Worm (Caenorhabditis elegans): Measurements from ENCODE around the gene Y5H2B.3.

The Y5H2B.3 gene

ce11 chrV:2226903-2227302 lies 38.8 kb downstream of the Y5H2B.3 start, which contains the start of gene nhr-18:
TSS of gene nhr-18 (plus strand) at chrV:2227203.
- TF ChIP-seq aha-1 (tag): no peak
- no peak for TF ChIP-seq ceh-32 (tag; optimal IDR thresholded peaks at IDR 0.05; ENCODE audit: poor library complexity)
- TF ChIP-seq F26F4.8 (GFP tag; conservative IDR thresholded peaks at IDR 0.05): no peak
- TF ChIP-seq Y48G9A.11 (GFP tag; IDR thresholded peaks at IDR 0.05): no peak
- TF ChIP-seq daf-19 (GFP tag; conservative IDR thresholded peaks at IDR 0.05): no peak
- no peak for TF ChIP-seq lin-1 (GFP tag; IDR thresholded peaks at IDR 0.05)
- no peak for TF ChIP-seq R02D3.7 (tag; optimal IDR thresholded peaks at IDR 0.05)
- no peak for TF ChIP-seq sdz-12 (GFP tag; optimal IDR thresholded peaks at IDR 0.05)
- no peak for TF ChIP-seq arid-1 (GFP tag; conservative IDR thresholded peaks at IDR 0.05)
- TF ChIP-seq dpl-1 (GFP tag; optimal IDR thresholded peaks at IDR 0.05): no peak
- TF ChIP-seq nhr-25 (tag; optimal IDR thresholded peaks at IDR 0.05; ENCODE audit: borderline replicate concordance, insufficient read depth): no peak
- no peak for TF ChIP-seq lin-39 (tag; optimal IDR thresholded peaks at IDR 0.05)
- no peak for TF ChIP-seq ztf-7 (tag; optimal IDR thresholded peaks at IDR 0.05)
- no peak for TF ChIP-seq mdt-29 (GFP tag; IDR thresholded peaks at IDR 0.05)
- no peak for TF ChIP-seq nhr-41 (GFP tag; IDR thresholded peaks at IDR 0.05)
- no peak for TF ChIP-seq hlh-30 (tag; optimal IDR thresholded peaks at IDR 0.05; ENCODE audit: insufficient read depth)
- TF ChIP-seq dve-1 (tag; optimal IDR thresholded peaks at IDR 0.05; ENCODE audit: insufficient read depth): no peak

ce11 chrV:2228781-2229180 lies 40.7 kb downstream of the Y5H2B.3 start, which contains the start of gene nhr-126:
TSS of gene nhr-126 (plus strand) at chrV:2229081.
- TF ChIP-seq dpl-1 (GFP tag; optimal IDR thresholded peaks at IDR 0.05): no peak
- TF ChIP-seq madf-9 (GFP tag; conservative IDR thresholded peaks at IDR 0.05): no peak
- no peak for TF ChIP-seq attf-4 (tag; optimal IDR thresholded peaks at IDR 0.05)
- TF ChIP-seq fos-1 (tag; optimal IDR thresholded peaks at IDR 0.05): no peak
- no peak for TF ChIP-seq ztf-11 (tag; optimal IDR thresholded peaks at IDR 0.05)
- TF ChIP-seq cey-2 (tag; optimal IDR thresholded peaks at IDR 0.05; ENCODE audit: borderline replicate concordance, insufficient read depth): no peak
- no peak for TF ChIP-seq mes-2 (tag; optimal IDR thresholded peaks at IDR 0.05; ENCODE audit: poor library complexity, severe bottlenecking)
- no peak for TF ChIP-seq nhr-77 (tag; optimal IDR thresholded peaks at IDR 0.05)
- no peak for TF ChIP-seq zfp-2 (tag; optimal IDR thresholded peaks at IDR 0.05)
- no peak for TF ChIP-seq F37D6.2 (tag; optimal IDR thresholded peaks at IDR 0.05)
- no peak for TF ChIP-seq skn-1 (tag; optimal IDR thresholded peaks at IDR 0.05)
- no peak for TF ChIP-seq ceh-44 (GFP tag; IDR thresholded peaks at IDR 0.05)
- no peak for TF ChIP-seq Y48G9A.11 (GFP tag; IDR thresholded peaks at IDR 0.05)

ce11 chrV:2230912-2231311 lies 42.8 kb downstream of the Y5H2B.3 start, which contains the start of gene nhr-134:
TSS of gene nhr-134 (plus strand) at chrV:2231223.
- no peak for TF ChIP-seq madf-9 (GFP tag; conservative IDR thresholded peaks at IDR 0.05)
- no peak for TF ChIP-seq pha-4 (GFP tag; IDR thresholded peaks at IDR 0.05)
- no peak for TF ChIP-seq pha-4 (tag; optimal IDR thresholded peaks at IDR 0.05)
- TF ChIP-seq daf-8 (GFP tag; IDR thresholded peaks at IDR 0.05): no peak
- no peak for TF ChIP-seq ceh-32 (tag; optimal IDR thresholded peaks at IDR 0.05; ENCODE audit: poor library complexity)
- TF ChIP-seq hlh-11 (tag; optimal IDR thresholded peaks at IDR 0.05): peak; percentile 15
- no peak for TF ChIP-seq zfp-2 (tag; optimal IDR thresholded peaks at IDR 0.05)
- TF ChIP-seq unc-62 (GFP tag; optimal IDR thresholded peaks at IDR 0.05 in 1 of 2): peak in 1 of 2 experiments; percentile 55
- no peak for TF ChIP-seq unc-62 (tag; optimal IDR thresholded peaks at IDR 0.05)
- TF ChIP-seq jun-1 (tag; optimal IDR thresholded peaks at IDR 0.05): no peak
- no peak for TF ChIP-seq T26A8.4 (GFP tag; IDR thresholded peaks at IDR 0.05)
- TF ChIP-seq madf-5 (GFP tag; IDR thresholded peaks at IDR 0.05): no peak
- TF ChIP-seq lir-3 (tag; optimal IDR thresholded peaks at IDR 0.05): no peak
- TF ChIP-seq daf-16 (GFP tag; optimal IDR thresholded peaks at IDR 0.05): no peak
- TF ChIP-seq daf-16 (tag; optimal IDR thresholded peaks at IDR 0.05): peak; percentile 44
- TF ChIP-seq T20F7.1 (GFP tag; optimal IDR thresholded peaks at IDR 0.05): no peak
- peak; percentile 30 for TF ChIP-seq nhr-28 (tag; optimal IDR thresholded peaks at IDR 0.05)
- TF ChIP-seq attf-4 (tag; optimal IDR thresholded peaks at IDR 0.05): no peak
- TF ChIP-seq mes-2 (tag; optimal IDR thresholded peaks at IDR 0.05; ENCODE audit: poor library complexity, severe bottlenecking): peak; percentile 6
- TF ChIP-seq Y105C5A.15 (GFP tag; IDR thresholded peaks at IDR 0.05): no peak
- TF ChIP-seq ceh-28 (tag; optimal IDR thresholded peaks at IDR 0.05): no peak
- TF ChIP-seq hlh-30 (tag; optimal IDR thresholded peaks at IDR 0.05; ENCODE audit: insufficient read depth): peak; percentile 87
- no peak for TF ChIP-seq F44E2.7 (GFP tag; IDR thresholded peaks at IDR 0.05)
- no peak for TF ChIP-seq mxl-3 (GFP tag; optimal IDR thresholded peaks at IDR 0.05)
- no peak for TF ChIP-seq mep-1 (tag; optimal IDR thresholded peaks at IDR 0.05)
- peak; percentile 44 for TF ChIP-seq dve-1 (tag; optimal IDR thresholded peaks at IDR 0.05; ENCODE audit: insufficient read depth)
- no peak for TF ChIP-seq Y75B8A.6 (GFP tag; IDR thresholded peaks at IDR 0.05)
- TF ChIP-seq mdt-29 (GFP tag; IDR thresholded peaks at IDR 0.05): no peak
